Worm (Caenorhabditis elegans): ENCODE results near the gene dsl-2.

DNA sequence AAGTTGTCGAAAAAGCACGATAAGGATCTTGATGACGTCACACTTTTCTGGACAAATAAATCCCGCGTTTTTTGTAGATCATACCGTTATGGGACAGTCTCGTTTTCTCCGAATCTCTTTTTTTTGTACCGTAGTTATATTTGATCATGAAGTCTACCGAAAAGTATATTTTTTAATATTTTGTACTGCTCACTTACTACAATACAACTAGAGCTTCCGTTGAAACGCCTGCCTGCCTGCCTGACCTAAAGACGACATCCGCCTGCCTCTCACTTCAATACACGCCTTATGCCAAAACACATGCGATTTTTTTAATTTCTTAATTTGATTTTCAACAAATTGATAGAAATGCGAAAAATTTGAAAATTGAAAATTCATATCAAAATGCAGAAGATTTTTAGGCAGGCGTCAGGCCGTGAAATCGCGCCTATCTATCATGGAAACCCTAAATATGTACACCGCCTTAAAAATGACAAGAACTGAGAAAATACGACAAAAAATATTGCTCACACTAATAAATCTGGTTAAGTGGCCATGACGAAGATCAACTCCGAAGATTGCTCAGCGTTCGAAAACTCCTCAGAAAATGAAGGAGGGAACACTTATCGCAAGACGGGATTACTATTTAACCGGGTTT lies 20.9 kb upstream of the dsl-2 start, which contains the start of gene W09G12.8:
- TF ChIP-seq elt-1 (tag; optimal IDR thresholded peaks at IDR 0.05; ENCODE audit: borderline replicate concordance, insufficient read depth) (no peak), tbx-8 (GFP tag; optimal IDR thresholded peaks at IDR 0.05) (no peak), pha-4 (tag; optimal IDR thresholded peaks at IDR 0.05) (no peak), unc-39 (tag; optimal IDR thresholded peaks at IDR 0.05) (no peak), lin-13 (tag; optimal IDR thresholded peaks at IDR 0.05) (no peak), unc-62 (GFP tag; optimal IDR thresholded peaks at IDR 0.05) (no peak), nhr-28 (tag; optimal IDR thresholded peaks at IDR 0.05) (no peak), nhr-2 (tag; optimal IDR thresholded peaks at IDR 0.05) (no peak), nhr-237 (tag; optimal IDR thresholded peaks at IDR 0.05) (no peak), hlh-1 (tag; optimal IDR thresholded peaks at IDR 0.05) (no peak)
